Fruit fly (Drosophila melanogaster) whole organism, embryonic: ENCODE data around the gene CG45105.

Source experiments
- Atf6 ChIP-seq: fragments of 200-800 bp; sonication (Bioruptor generic); IDR thresholded peaks from 2 replicates; pipeline ENCODE4 v1.3.6; 2022; ENCODE audit warnings: missing biosample characterization, missing genetic modification characterization
- Bteb2 ChIP-seq: fragments of 200-800 bp; sonication (Bioruptor generic); optimal IDR thresholded peaks from 2 replicates; lab custom pipeline; 2016; ENCODE audit warnings: missing biosample characterization, missing genetic modification characterization
- CG11093 ChIP-seq: fragments of 200-800 bp; sonication (Bioruptor generic); IDR thresholded peaks from 3 replicates; pipeline ENCODE4 v1.3.6; 2022; ENCODE audit warnings: missing biosample characterization, missing genetic modification characterization
- CG15479 ChIP-seq: fragments of 200-800 bp; sonication (Bioruptor generic); optimal IDR thresholded peaks from 3 replicates; lab custom pipeline; 2019; ENCODE audit warnings: missing biosample characterization, mild to moderate bottlenecking, missing genetic modification characterization, moderate library complexity
- CG15696 ChIP-seq: fragments of 200-800 bp; sonication (Bioruptor generic); optimal IDR thresholded peaks from 2 replicates; lab custom pipeline; 2019; ENCODE audit warnings: missing biosample characterization, mild to moderate bottlenecking, missing genetic modification characterization, moderate library complexity
- CG1603 ChIP-seq: fragments of 200-800 bp; sonication (Bioruptor generic); optimal IDR thresholded peaks from 2 replicates; lab custom pipeline; 2019; ENCODE audit warnings: missing biosample characterization, mild to moderate bottlenecking, missing genetic modification characterization, moderate library complexity
- CG2120 ChIP-seq: fragments of 200-800 bp; sonication (Bioruptor generic); optimal IDR thresholded peaks from 3 replicates; lab custom pipeline; 2016; ENCODE audit warnings: missing biosample characterization, missing genetic modification characterization
- CG2202 ChIP-seq: fragments of 200-800 bp; sonication (Bioruptor generic); optimal IDR thresholded peaks from 2 replicates; lab custom pipeline; 2018; ENCODE audit warnings: missing biosample characterization, mild to moderate bottlenecking, missing genetic modification characterization
- CG30431 ChIP-seq: fragments of 200-800 bp; sonication (Bioruptor generic); optimal IDR thresholded peaks from 2 replicates; lab custom pipeline; 2017; ENCODE audit warnings: missing biosample characterization, missing genetic modification characterization
- CG34224 ChIP-seq: fragments of 200-800 bp; sonication (Bioruptor generic); IDR thresholded peaks from 3 replicates; pipeline ENCODE4 v1.3.6; 2022; ENCODE audit warnings: missing biosample characterization, missing genetic modification characterization; ENCODE audit not compliant: partially characterized antibody
- CG3726 ChIP-seq: fragments of 200-800 bp; sonication (Bioruptor generic); IDR thresholded peaks from 3 replicates; pipeline ENCODE4, ENCODE4 v1.3.6; 2022; ENCODE audit warnings: missing biosample characterization, missing genetic modification characterization
- CG4360 ChIP-seq: fragments of 200-800 bp; sonication (Bioruptor generic); IDR thresholded peaks from 2 replicates; pipeline ENCODE4 v1.3.6; 2022; ENCODE audit warnings: missing biosample characterization, missing genetic modification characterization
- CG9727 ChIP-seq: fragments of 200-800 bp; sonication (Bioruptor generic); optimal IDR thresholded peaks from 3 replicates; lab custom pipeline; 2017; ENCODE audit warnings: missing biosample characterization, mild to moderate bottlenecking, missing genetic modification characterization
- CG9876 ChIP-seq: fragments of 200-800 bp; sonication (Bioruptor generic); optimal IDR thresholded peaks from 2 replicates; lab custom pipeline; 2016; ENCODE audit warnings: missing biosample characterization, missing genetic modification characterization
- D ChIP-seq, 2 experiments: fragments of 200-800 bp in 1 of 2; fragments of >200 bp in 1 of 2; sonication (Bioruptor generic) in 1 of 2; optimal IDR thresholded peaks; 2 replicates in 1 of 2; 3 replicates in 1 of 2; lab custom pipeline; 2017; ENCODE audit warnings: mild to moderate bottlenecking in 1 of 2, missing biosample characterization in 1 of 2, missing genetic modification characterization in 1 of 2, missing genetic modification reagents in 1 of 2
- Drgx ChIP-seq: fragments of 200-800 bp; sonication (Bioruptor generic); IDR thresholded peaks from 2 replicates; pipeline ENCODE4 v1.3.6; 2022; ENCODE audit warnings: missing biosample characterization, missing genetic modification characterization
- Elba2 ChIP-seq: fragments of 200-800 bp; sonication (Bioruptor generic); optimal IDR thresholded peaks from 3 replicates; lab custom pipeline; 2016; ENCODE audit warnings: missing biosample characterization, missing genetic modification characterization
- Fer1 ChIP-seq: fragments of 200-800 bp; sonication (Bioruptor generic); optimal IDR thresholded peaks from 2 replicates; lab custom pipeline; 2017; ENCODE audit warnings: missing biosample characterization, mild to moderate bottlenecking, missing genetic modification characterization
- Fer2 ChIP-seq: fragments of 200-800 bp; sonication (Bioruptor generic); optimal IDR thresholded peaks from 2 replicates; lab custom pipeline; 2018; ENCODE audit warnings: missing biosample characterization, mild to moderate bottlenecking, missing genetic modification characterization, moderate library complexity
- HLHmδ ChIP-seq: fragments of 200-800 bp; sonication (Bioruptor generic); optimal IDR thresholded peaks from 2 replicates; lab custom pipeline; 2018; ENCODE audit warnings: missing biosample characterization, mild to moderate bottlenecking, missing genetic modification characterization, moderate library complexity
- NC2β ChIP-seq: fragments of 200-800 bp; sonication (Bioruptor generic); optimal IDR thresholded peaks from 2 replicates; lab custom pipeline; 2016; ENCODE audit warnings: missing biosample characterization, missing genetic modification characterization
- Optix ChIP-seq: fragments of 200-800 bp; sonication (Bioruptor generic); IDR thresholded peaks from 3 replicates; pipeline ENCODE4 v1.3.6; 2022; ENCODE audit warnings: missing biosample characterization, missing genetic modification characterization
- Pdp1 ChIP-seq, 2 experiments: fragments of 200-800 bp; sonication (Bioruptor generic); optimal IDR thresholded peaks; 3 replicates each; lab custom pipeline; 2016; ENCODE audit warnings: missing biosample characterization in 2 of 2, missing genetic modification characterization in 2 of 2, mild to moderate bottlenecking in 1 of 2, moderate library complexity in 1 of 2
- Ptx1 ChIP-seq: fragments of 200-800 bp; sonication (Bioruptor generic); IDR thresholded peaks from 2 replicates; pipeline ENCODE4 v1.3.6; 2022; ENCODE audit warnings: missing biosample characterization, missing genetic modification characterization
- ap ChIP-seq: fragments of 200-800 bp; sonication (Bioruptor generic); IDR thresholded peaks from 2 replicates; pipeline ENCODE4 v1.3.6; 2022; ENCODE audit warnings: missing biosample characterization, missing genetic modification characterization
- bsh ChIP-seq, 2 experiments: fragments of 200-800 bp; sonication (Bioruptor generic); optimal IDR thresholded peaks; 2 replicates each; lab custom pipeline; 2017 to 2018; ENCODE audit warnings: mild to moderate bottlenecking in 2 of 2, missing biosample characterization in 2 of 2, missing genetic modification characterization in 2 of 2, moderate library complexity in 1 of 2
- btn ChIP-seq: fragments of 200-800 bp; sonication (Bioruptor generic); optimal IDR thresholded peaks from 2 replicates; lab custom pipeline; 2016; ENCODE audit warnings: missing biosample characterization, missing genetic modification characterization
- chinmo ChIP-seq: fragments of 200-800 bp; sonication (Bioruptor generic); IDR thresholded peaks from 4 replicates; pipeline ENCODE4 v1.3.6; 2022; ENCODE audit warnings: missing biosample characterization, missing genetic modification characterization; ENCODE audit not compliant: partially characterized antibody
- corto ChIP-seq: fragments of 200-800 bp; sonication (Bioruptor generic); optimal IDR thresholded peaks from 2 replicates; lab custom pipeline; 2016; ENCODE audit warnings: missing biosample characterization, mild to moderate bottlenecking, missing genetic modification characterization, moderate library complexity
- dmrt11E ChIP-seq: fragments of 200-800 bp; sonication (Bioruptor generic); optimal IDR thresholded peaks from 3 replicates; lab custom pipeline; 2018; ENCODE audit warnings: missing biosample characterization, mild to moderate bottlenecking, missing genetic modification characterization, moderate library complexity
- dysf ChIP-seq: fragments of 200-800 bp; sonication (Bioruptor generic); IDR thresholded peaks from 3 replicates; pipeline ENCODE4 v1.3.6; 2022; ENCODE audit warnings: missing biosample characterization, missing genetic modification characterization
- fd102C ChIP-seq: fragments of 200-800 bp; sonication (Bioruptor generic); optimal IDR thresholded peaks from 2 replicates; lab custom pipeline; 2018; ENCODE audit warnings: missing biosample characterization, mild to moderate bottlenecking, missing genetic modification characterization, moderate library complexity
- jigr1 ChIP-seq: fragments of 200-800 bp; sonication (Bioruptor generic); IDR thresholded peaks from 3 replicates; pipeline ENCODE4 v1.3.6; 2022; ENCODE audit warnings: missing biosample characterization, missing genetic modification characterization
- jing ChIP-seq: fragments of 200-800 bp; sonication (Bioruptor generic); optimal IDR thresholded peaks from 2 replicates; lab custom pipeline; 2018; ENCODE audit warnings: missing biosample characterization, mild to moderate bottlenecking, missing genetic modification characterization
- lbe ChIP-seq: fragments of 200-800 bp; sonication (Bioruptor generic); optimal IDR thresholded peaks from 2 replicates; lab custom pipeline; 2016; ENCODE audit warnings: missing biosample characterization, mild to moderate bottlenecking, missing genetic modification characterization
- oc ChIP-seq: fragments of 200-800 bp; sonication (Bioruptor generic); optimal IDR thresholded peaks from 2 replicates; lab custom pipeline; 2018; ENCODE audit warnings: missing biosample characterization, mild to moderate bottlenecking, missing genetic modification characterization, moderate library complexity
- org-1 ChIP-seq: fragments of 200-800 bp; sonication (Bioruptor generic); optimal IDR thresholded peaks from 2 replicates; lab custom pipeline; 2017; ENCODE audit warnings: missing biosample characterization, missing genetic modification characterization
- otp ChIP-seq: fragments of 200-800 bp; sonication (Bioruptor generic); IDR thresholded peaks from 3 replicates; pipeline ENCODE4, ENCODE4 v1.3.6; 2022; ENCODE audit warnings: missing biosample characterization, missing genetic modification characterization
- pzg ChIP-seq: fragments of 200-800 bp; sonication (Bioruptor generic); optimal IDR thresholded peaks from 3 replicates; lab custom pipeline; 2018; ENCODE audit warnings: missing biosample characterization, mild to moderate bottlenecking, missing genetic modification characterization, moderate library complexity
- ro ChIP-seq: fragments of 200-800 bp; sonication (Bioruptor generic); IDR thresholded peaks from 2 replicates; pipeline ENCODE4 v1.3.6; 2022; ENCODE audit warnings: missing biosample characterization, missing genetic modification characterization
- row ChIP-seq: fragments of 200-800 bp; sonication (Bioruptor generic); IDR thresholded peaks from 3 replicates; pipeline ENCODE4 v1.3.6; 2022; ENCODE audit warnings: missing biosample characterization, missing genetic modification characterization
- sd ChIP-seq: fragments of 200-800 bp; sonication (Bioruptor generic); optimal IDR thresholded peaks from 3 replicates; lab custom pipeline; 2018; ENCODE audit warnings: missing biosample characterization, mild to moderate bottlenecking, missing genetic modification characterization, moderate library complexity
- sens ChIP-seq: fragments of 200-800 bp; sonication (Bioruptor generic); peaks from one replicate; lab custom pipeline; 2016; ENCODE audit warnings: missing biosample characterization, missing genetic modification characterization
- sima ChIP-seq: fragments of 200-800 bp; sonication (Bioruptor generic); optimal IDR thresholded peaks from 2 replicates; lab custom pipeline; 2016; ENCODE audit warnings: missing biosample characterization, missing genetic modification characterization
- trem ChIP-seq: fragments of 200-800 bp; optimal IDR thresholded peaks from 3 replicates; lab custom pipeline; 2019; ENCODE audit warnings: missing biosample characterization, mild to moderate bottlenecking, missing genetic modification characterization, moderate library complexity
- tx ChIP-seq: fragments of 200-800 bp; sonication (Bioruptor generic); optimal IDR thresholded peaks from 2 replicates; lab custom pipeline; 2016; ENCODE audit warnings: missing biosample characterization, missing genetic modification characterization
- z ChIP-seq: fragments of 200-800 bp; sonication (Bioruptor generic); IDR thresholded peaks from 3 replicates; pipeline ENCODE4 v1.3.6; 2022; ENCODE audit warnings: missing biosample characterization, missing genetic modification characterization
- zfh1 ChIP-seq: fragments of 200-800 bp; sonication (Bioruptor generic); IDR thresholded peaks from 3 replicates; pipeline ENCODE4 v1.3.6; 2022; ENCODE audit warnings: missing biosample characterization, missing genetic modification characterization

Gene CG45105

dm6 chr3R:15919367-15920228, 1.8 kb upstream of the CG45105 start (continued):
- peak; percentile 1 for TF ChIP-seq CG15479 (GFP tag; lab: Kevin White, UChicago)
- no peak for TF ChIP-seq Bteb2 (GFP tag; lab: Kevin White, UChicago)
- TF ChIP-seq Atf6 (GFP tag; lab: Robert Waterston, UW): no peak
- TF ChIP-seq Ptx1 (GFP tag; lab: Robert Waterston, UW): 0 out of 2 replicates have a peak, but pooled peaks have one; percentile 19
- TF ChIP-seq CG15696 (tag; lab: Kevin White, UChicago): no peak
- peak; percentile 63 for TF ChIP-seq CG4360 (GFP tag; lab: Robert Waterston, UW)
- TF ChIP-seq CG1603 (tag; lab: Kevin White, UChicago): no peak
- 0 out of 3 replicates have a peak, but pooled peaks have one; percentile 15 for TF ChIP-seq CG34224
- TF ChIP-seq trem (tag; lab: Kevin White, UChicago): peak; percentile 13
- TF ChIP-seq row (GFP tag; lab: Robert Waterston, UW): peak; percentile 28; the same call in 1 of the 3 replicates
- TF ChIP-seq z: peak; percentile 94
- TF ChIP-seq CG9727: no peak
- TF ChIP-seq lbe: peak; percentile 86
- TF ChIP-seq CG9876 (GFP tag; lab: Kevin White, UChicago): no peak
- no peak for TF ChIP-seq sima
- TF ChIP-seq Fer2 (tag; lab: Kevin White, UChicago): no peak
- peak; percentile 43; the same call in 1 of the 3 replicates for TF ChIP-seq CG3726 (GFP tag; lab: Robert Waterston, UW)
- TF ChIP-seq pzg (GFP tag; lab: Kevin White, UChicago): no peak
- no peak for TF ChIP-seq ro (GFP tag; lab: Robert Waterston, UW)
- TF ChIP-seq fd102C (GFP tag; lab: Kevin White, UChicago): no peak
- TF ChIP-seq Optix (GFP tag; lab: Robert Waterston, UW): 0 out of 3 replicates have a peak, but pooled peaks have one; percentile 31
- TF ChIP-seq Drgx (GFP tag; lab: Robert Waterston, UW): peak; percentile 96
- peak in 1 of 2 experiments; percentile 53 for TF ChIP-seq Pdp1 (GFP tag; optimal IDR thresholded peaks at IDR 0.05; lab: Kevin White, UChicago)
- peak; percentile 15 for TF ChIP-seq NC2β (GFP tag; lab: Kevin White, UChicago)
- no peak for TF ChIP-seq btn (GFP tag; lab: Kevin White, UChicago)
- no peak for TF ChIP-seq org-1 (GFP tag; lab: Kevin White, UChicago)
- no peak for TF ChIP-seq CG2120 (GFP tag; lab: Kevin White, UChicago)
- TF ChIP-seq bsh (GFP tag; optimal IDR thresholded peaks at IDR 0.05; lab: Kevin White, UChicago): peak in 1 of 2 experiments; percentile 90
- TF ChIP-seq CG11093 (GFP tag; lab: Robert Waterston, UW): 0 out of 3 replicates have a peak, but pooled peaks have one; percentile 40
- peak; percentile 68 for TF ChIP-seq dmrt11E
- peak; percentile 62 for TF ChIP-seq corto (GFP tag; lab: Kevin White, UChicago)
- peak; percentile 23 for TF ChIP-seq D (optimal IDR thresholded peaks at IDR 0.05; lab: Kevin White, UChicago)
- no peak for TF ChIP-seq D (GFP tag; optimal IDR thresholded peaks at IDR 0.05; lab: Kevin White, UChicago)
- TF ChIP-seq oc (tag; lab: Kevin White, UChicago): peak; percentile 96
- TF ChIP-seq otp (GFP tag; lab: Robert Waterston, UW): 0 out of 3 replicates have a peak, but pooled peaks have one; percentile 33
- peak; percentile 18 for TF ChIP-seq CG2202
- no peak for TF ChIP-seq jigr1 (GFP tag; lab: Robert Waterston, UW)
- peak; percentile 69 for TF ChIP-seq zfh1
- 0 out of 2 replicates have a peak, but pooled peaks have one; percentile 16 for TF ChIP-seq ap (GFP tag; lab: Robert Waterston, UW)
- TF ChIP-seq dysf: no peak
- no peak for TF ChIP-seq tx (GFP tag; lab: Kevin White, UChicago)
- TF ChIP-seq Fer1 (GFP tag; lab: Kevin White, UChicago): no peak
- peak; percentile 13 for TF ChIP-seq jing (GFP tag; lab: Kevin White, UChicago)
- TF ChIP-seq CG30431 (GFP tag; lab: Kevin White, UChicago): peak; percentile 33
- no peak for TF ChIP-seq Elba2 (GFP tag; lab: Kevin White, UChicago)
- TF ChIP-seq sens: peak; percentile 48
- TF ChIP-seq HLHmδ: no peak
- TF ChIP-seq chinmo: 0 out of 4 replicates have a peak, but pooled peaks have one; percentile 49
- TF ChIP-seq sd: peak; percentile 98
